Fruit fly (Drosophila melanogaster) S2 (cell line): ENCODE results near the gene scat.

ENCODE experiments used
- CG8478 ChIP-seq: fragments of >200 bp; optimal IDR thresholded peaks from 2 replicates; lab custom pipeline; 2018
- CTCF ChIP-seq, 2 experiments: fragments of >200 bp; optimal IDR thresholded peaks; 2 replicates each; lab custom pipeline; 2018

Gene scat

DNA sequence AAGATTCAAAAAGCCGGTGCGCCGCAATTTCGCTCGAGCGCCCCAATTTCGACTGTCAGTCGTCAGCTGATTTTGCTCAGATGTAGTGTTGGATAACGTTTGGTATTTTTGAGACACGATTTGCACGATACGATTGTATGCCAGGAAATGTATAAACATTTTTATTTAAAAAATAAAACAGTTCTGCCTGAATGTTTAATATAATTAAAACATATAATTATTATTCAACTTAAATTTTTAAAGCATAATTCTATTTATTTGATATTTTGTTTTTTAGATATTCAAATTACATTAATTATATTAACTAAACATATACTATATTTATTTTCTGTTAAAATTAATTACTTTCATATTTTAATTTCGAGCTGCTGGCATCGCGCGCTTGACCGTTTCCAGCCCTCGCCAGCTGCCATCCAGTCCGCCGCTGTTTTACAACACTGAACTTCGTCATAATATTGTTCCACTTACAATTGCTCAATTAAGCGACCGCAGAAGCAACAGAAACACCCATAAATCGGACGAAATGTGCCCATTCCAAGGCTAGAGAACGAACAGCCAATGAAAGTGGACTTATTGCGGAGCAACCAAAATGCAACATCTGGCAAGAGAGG lies at the start of gene scat, which contains the start of gene FucTB:
Gene scat (plus strand): TSS at position 414 of the 611 bp plus-strand sequence.
Gene FucTB (minus strand): TSS at position 61 of the 611 bp plus-strand sequence.
- TF ChIP-seq CG8478 (lab: Kevin White, UChicago) (no peak), CTCF (optimal IDR thresholded peaks at IDR 0.05; lab: Kevin White, UChicago) (no peak)

DNA sequence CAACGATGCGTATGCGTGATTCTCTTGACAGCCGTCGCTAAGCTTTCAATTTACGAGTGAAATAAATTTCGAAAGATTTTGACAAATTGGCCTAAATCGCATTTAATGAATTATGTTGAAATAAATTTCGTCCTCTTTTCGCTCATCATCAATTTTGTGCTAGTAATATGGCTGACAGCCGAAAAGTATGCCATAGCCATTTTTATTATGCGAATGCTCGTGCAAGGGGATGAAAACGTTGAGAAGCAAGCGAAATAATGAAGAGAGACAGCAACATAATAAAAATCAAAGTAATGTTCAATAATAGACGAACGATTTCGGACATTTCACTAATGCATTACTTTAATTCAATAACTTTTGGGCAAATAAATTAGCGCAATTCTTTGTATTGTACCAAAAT lies 44.9 kb upstream of the scat start:
- TF ChIP-seq CTCF (optimal IDR thresholded peaks at IDR 0.05; lab: Kevin White, UChicago) (no peak), CG8478 (lab: Kevin White, UChicago) (no peak)

DNA sequence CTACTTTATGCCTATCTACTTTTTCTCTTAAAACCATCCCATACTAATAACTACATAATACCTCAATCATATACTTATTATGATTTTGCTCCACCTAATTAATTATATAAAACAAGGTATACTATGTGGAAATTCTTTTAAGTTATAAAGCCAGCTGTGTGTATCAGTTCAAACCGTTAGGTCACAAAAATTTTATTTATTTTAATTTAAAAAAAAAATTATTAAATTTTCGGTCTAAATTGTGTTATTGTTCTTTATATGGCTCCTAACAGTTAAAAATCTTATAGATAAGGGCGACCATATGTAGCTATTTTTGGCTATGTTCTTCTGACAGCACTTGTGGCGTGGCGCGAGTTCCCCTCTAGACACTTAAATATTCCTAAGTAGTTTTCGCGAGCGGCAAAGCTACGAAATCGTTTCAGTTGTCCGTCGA lies 43.9 kb upstream of the scat start, which contains the start of gene Aldh:
Gene Aldh (plus strand): TSS at position 150 of the 433 bp plus-strand sequence.
- TF ChIP-seq CG8478 (lab: Kevin White, UChicago) (no peak), CTCF (optimal IDR thresholded peaks at IDR 0.05; lab: Kevin White, UChicago) (no peak)

DNA sequence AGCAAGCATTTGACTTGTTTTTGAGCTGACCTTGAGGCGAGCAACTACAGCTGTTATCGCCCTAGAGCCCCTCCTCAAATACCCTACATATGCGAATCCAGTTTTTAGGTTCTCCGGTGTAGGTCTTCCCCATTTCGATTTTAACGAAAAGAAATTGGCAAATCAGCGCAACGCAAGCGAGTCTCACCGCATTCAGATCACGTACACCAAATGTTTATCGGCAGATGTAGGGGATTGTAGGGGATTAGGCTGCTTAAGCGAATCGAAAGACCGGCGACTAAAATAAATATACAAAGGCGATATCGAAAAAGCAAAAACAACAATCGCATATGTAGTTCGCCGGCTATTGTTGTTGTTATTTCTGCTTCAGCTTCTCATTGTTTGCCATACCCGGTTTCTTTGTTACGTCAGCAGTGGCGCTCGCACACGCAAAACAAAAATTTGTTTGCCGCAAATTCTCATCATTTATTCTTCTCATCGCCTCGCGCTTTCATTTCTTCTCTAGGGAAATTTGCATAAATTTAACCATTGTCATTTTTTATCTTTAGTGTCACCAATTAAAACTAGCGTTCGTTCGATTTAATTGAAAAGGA lies 43.1 kb upstream of the scat start:
- TF ChIP-seq CTCF (optimal IDR thresholded peaks at IDR 0.05; lab: Kevin White, UChicago) (no peak), CG8478 (lab: Kevin White, UChicago) (no peak)

DNA sequence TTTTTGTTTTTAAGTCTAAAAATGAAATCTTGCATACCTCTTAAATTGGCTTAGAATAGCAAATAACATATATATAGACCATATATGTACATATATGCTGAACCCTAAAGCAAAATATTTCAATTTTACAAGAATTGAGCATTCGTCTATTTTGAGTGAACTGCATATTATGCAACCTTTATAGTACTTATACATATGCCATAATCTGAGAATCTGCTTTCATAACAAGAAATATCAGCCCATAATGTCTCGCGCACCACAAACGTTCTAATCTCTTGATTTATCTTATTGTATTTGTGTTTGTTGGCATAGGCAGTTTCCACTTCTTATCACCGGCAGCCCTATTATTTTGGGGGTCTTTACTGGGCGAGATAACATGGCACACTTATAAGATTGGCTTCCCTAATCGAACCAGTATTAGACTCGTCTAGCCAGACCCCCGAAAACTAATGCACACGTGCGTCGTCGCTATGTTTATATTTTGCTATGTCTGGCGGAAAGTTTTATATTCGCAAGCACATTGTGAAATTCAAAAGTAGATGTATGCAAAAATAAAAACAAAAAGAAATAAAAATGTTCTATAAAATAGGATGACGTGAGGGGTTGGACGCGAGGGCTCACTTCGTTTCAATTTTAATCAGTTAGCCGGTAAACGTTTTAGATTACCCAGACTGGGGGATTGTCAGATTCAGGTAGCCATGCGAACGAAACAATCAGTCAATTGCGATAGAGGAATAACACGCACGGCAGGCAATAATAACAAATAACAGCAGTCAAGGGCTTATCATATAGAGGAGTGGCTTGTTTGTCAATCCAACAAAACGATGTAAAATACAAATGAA lies 42.1 kb upstream of the scat start:
- no peak for TF ChIP-seq CTCF (optimal IDR thresholded peaks at IDR 0.05; lab: Kevin White, UChicago)
- no peak for TF ChIP-seq CG8478 (lab: Kevin White, UChicago)

DNA sequence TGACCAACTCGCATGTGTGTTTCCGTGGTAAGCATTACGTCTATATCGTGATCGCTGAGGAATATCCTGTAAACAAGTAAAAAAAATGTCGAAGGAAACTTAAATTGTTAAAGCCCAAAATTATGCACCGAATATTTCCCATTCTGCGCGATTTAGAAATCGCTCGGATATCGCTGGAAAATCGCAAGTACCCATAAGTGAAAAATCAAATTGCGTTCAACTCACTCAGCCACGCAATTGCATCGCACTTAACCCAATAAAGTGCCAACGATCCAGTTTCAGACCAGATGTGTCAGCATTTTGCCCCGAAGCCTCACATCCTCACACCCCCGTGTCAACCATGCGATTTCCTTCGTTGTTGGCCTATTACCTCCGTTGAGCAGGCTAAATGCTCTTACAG lies 34.8 kb upstream of the scat start:
- no peak for TF ChIP-seq CTCF (optimal IDR thresholded peaks at IDR 0.05; lab: Kevin White, UChicago)
- TF ChIP-seq CG8478 (lab: Kevin White, UChicago), result no peak

DNA sequence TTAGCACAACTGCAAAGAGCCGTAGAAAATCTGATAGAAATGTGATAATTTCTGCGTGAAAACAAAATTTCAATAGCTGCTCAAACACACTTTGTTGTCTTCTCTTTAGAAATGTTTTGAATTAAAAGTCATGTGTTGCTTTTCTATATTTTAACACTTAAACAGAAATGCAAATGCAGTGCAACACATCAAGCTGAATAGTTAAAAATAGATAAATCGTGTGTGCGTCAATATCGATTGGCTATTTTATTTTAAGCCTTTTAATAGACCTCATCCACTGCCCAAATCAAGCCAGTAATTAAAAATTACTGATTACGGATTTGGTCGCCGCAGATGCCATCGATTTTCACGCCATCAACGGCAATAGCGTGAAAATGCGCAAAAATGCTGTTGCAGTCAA lies 33.3 kb upstream of the scat start, which contains the start of gene CG4438:
Gene CG4438 (minus strand): TSS at position 101 of the 400 bp plus-strand sequence.
- TF ChIP-seq CTCF (optimal IDR thresholded peaks at IDR 0.05; lab: Kevin White, UChicago) (no peak), CG8478 (lab: Kevin White, UChicago) (no peak)

DNA sequence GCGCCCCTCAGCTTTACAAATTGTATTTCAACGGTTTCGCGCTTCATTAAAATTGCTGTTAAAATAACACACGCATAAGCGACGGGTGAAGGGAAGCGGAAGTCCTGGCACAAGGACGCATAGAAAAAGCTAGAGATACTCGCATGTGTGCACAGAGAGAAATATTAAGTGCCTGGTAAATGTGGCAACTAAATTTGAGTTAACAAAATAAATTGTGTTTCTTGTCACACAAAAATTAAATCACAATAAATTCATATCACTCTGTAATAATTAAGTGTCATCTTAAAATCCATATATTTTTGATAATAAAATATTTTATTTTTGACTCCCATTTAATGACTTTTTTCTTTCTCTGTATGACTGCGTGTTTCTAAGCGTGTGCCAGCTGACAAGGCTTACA lies 31.1 kb upstream of the scat start:
- TF ChIP-seq CG8478 (lab: Kevin White, UChicago) (no peak), CTCF (optimal IDR thresholded peaks at IDR 0.05; lab: Kevin White, UChicago) (no peak)

DNA sequence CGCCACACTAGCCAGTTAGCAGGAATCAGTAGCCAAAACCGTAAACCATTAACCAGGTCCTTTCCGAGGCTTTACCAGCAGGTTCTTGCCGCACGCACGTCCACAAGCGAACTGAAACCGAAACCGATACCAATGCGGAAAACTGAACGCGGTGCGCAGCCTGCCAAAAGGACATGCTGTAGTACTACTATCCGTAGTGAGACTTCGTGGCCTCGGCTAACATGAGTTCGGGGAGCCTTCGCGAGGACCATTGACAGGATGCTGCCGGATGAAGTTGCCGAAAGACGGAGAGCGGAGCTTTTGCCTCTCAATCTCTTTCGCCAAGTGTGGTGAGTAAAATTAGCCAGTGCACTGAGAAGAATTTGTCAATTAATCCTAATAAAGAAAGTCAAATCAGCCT lies 16.2 kb upstream of the scat start, which contains the start of gene Shawl:
Gene Shawl (minus strand): TSS at position 104 of the 400 bp plus-strand sequence.
- no peak for TF ChIP-seq CTCF (optimal IDR thresholded peaks at IDR 0.05; lab: Kevin White, UChicago)
- no peak for TF ChIP-seq CG8478 (lab: Kevin White, UChicago)

DNA sequence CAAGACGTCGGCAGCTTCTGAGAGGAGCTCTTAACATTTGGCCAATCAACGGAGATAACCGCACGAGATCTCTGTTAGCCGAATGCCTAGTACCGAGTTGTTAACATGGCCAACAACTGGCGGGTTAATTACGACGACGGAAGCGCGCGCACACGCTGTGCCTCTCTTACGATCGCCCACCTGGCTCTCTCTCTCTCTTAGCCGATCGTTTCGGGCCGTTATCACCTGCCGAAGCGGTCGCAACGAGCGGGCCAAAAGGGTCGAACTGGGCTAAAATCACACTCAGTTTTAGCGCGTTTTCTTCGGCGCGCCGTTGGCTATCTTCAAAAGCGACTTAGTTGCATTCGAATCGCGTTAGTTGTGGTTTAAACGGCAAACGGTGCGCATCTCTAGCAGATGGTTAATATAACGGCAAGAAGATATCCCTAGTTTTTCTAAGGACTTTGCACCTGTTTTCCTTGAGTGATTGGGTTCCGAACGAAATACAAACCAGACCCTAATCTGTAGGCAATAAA lies 14.9 kb upstream of the scat start, which contains the start of gene Mco1:
Gene Mco1 (plus strand): TSS at position 345 of the 515 bp plus-strand sequence.
- TF ChIP-seq CG8478 (lab: Kevin White, UChicago) (no peak), CTCF (optimal IDR thresholded peaks at IDR 0.05; lab: Kevin White, UChicago) (no peak)

DNA sequence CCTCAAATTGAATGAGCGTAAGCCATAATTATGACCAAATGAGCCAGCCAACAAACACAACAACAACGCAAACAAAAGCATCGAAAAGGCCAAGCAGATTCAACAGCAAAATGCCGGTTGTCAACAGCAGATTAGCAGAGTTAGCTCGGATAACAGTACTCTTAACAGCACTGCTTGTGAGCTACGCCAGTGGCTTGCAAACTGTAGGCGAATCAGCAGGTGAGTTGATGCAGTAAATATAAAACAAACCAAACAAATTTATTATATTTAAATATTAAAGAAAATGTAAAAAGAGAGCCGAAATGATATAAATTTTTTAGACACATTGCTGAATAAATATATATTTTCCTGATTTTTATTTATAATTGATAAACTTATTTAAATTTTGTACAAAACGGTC lies 10.5 kb upstream of the scat start:
- TF ChIP-seq CTCF (optimal IDR thresholded peaks at IDR 0.05; lab: Kevin White, UChicago), result no peak
- no peak for TF ChIP-seq CG8478 (lab: Kevin White, UChicago)

DNA sequence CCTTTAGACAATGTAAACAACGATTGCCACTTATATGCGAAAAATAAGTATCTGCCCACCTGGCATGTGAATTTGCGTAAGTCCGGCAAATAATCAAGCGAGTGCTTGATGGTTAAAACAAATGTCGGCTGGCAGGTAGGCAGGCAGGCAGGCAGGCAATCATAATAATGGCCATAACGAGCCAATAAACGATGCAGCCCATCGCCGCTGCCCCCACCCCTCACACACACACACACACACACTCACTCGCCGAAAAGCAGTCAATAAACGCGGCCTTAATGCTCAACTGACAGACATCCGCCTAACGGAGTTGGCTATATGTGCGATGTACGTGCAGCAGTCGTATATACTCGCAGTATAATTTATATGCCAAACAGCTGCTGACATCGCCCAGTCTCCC lies 9.9 kb upstream of the scat start:
- TF ChIP-seq CTCF (optimal IDR thresholded peaks at IDR 0.05; lab: Kevin White, UChicago) (no peak), CG8478 (lab: Kevin White, UChicago) (no peak)

DNA sequence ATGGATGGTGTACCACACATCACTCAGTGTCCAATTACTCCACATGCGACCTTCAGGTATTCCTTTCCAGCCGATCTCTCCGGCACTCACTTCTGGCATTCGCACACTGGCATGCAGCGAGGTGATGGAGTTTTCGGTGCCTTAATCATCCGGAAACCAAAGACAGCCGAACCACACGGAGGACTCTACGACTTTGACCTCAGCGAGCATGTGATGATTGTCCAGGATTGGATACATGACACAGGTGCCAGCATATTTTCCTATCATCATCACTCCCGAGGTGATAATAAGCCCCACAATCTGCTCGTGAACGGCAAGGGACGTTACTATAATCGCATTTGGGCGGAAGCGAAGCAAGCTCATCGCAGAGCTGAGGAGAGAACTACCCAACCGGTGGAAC lies 7.0 kb upstream of the scat start:
- TF ChIP-seq CTCF (optimal IDR thresholded peaks at IDR 0.05; lab: Kevin White, UChicago) (no peak), CG8478 (lab: Kevin White, UChicago) (no peak)

DNA sequence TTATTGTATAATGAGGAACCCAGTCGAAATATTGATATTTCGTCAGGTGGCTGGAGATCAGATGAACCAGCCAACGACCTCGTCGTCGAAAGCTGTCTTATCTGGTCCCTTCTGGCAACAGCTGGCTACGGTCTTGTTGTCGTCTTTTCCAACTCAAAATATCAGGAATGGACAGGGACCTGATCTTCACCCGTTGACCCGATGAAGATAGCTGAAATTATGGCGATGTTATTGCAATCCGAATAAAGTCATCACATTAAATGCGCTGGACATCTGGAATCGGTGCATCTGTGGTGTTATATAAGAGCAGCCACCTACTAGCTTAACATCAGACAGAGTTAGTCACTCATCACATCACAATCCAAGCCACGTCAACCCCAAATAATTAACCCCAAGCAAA lies 4.7 kb upstream of the scat start, which contains the start of gene Fbp2:
Gene Fbp2 (plus strand): TSS at position 251 of the 400 bp plus-strand sequence.
- TF ChIP-seq CTCF (optimal IDR thresholded peaks at IDR 0.05; lab: Kevin White, UChicago) (no peak), CG8478 (lab: Kevin White, UChicago) (no peak)
